Worm (Caenorhabditis elegans) whole organism, mixed stage, embryonic: Measurements from ENCODE around the gene popl-1.

Experiments used
- blmp-1 ChIP-seq: fragments of 150-350 bp; optimal IDR thresholded peaks from 2 replicates; lab custom pipeline; 2014; ENCODE audit warnings: missing biosample characterization, missing genetic modification characterization
- ceh-43 ChIP-seq: fragments of 200-800 bp; sonication (Bioruptor generic); optimal IDR thresholded peaks from 2 replicates; lab custom pipeline; 2018; ENCODE audit warnings: mild to moderate bottlenecking, missing genetic modification characterization, moderate library complexity, missing compliant biosample characterization
- ces-1 ChIP-seq: fragments of 150-350 bp; optimal IDR thresholded peaks from 2 replicates; lab custom pipeline; 2014; ENCODE audit warnings: missing biosample characterization, missing genetic modification reagents, missing genetic modification characterization
- lin-13 ChIP-seq: fragments of 150-350 bp; optimal IDR thresholded peaks from 2 replicates; lab custom pipeline; 2014; ENCODE audit warnings: missing biosample characterization, missing genetic modification characterization
- mab-5 ChIP-seq: fragments of 150-350 bp; optimal IDR thresholded peaks from 2 replicates; lab custom pipeline; 2014; ENCODE audit warnings: missing biosample characterization, missing genetic modification characterization
- nhr-12 ChIP-seq: fragments of 150-350 bp; optimal IDR thresholded peaks from 2 replicates; lab custom pipeline; 2014; ENCODE audit warnings: missing biosample characterization, missing genetic modification characterization
- nhr-76 ChIP-seq: sonication (generic microtip); optimal IDR thresholded peaks from 2 replicates; lab custom pipeline; 2017; ENCODE audit warnings: missing biosample characterization, missing genetic modification characterization
- pha-4 ChIP-seq: fragments of 150-350 bp; optimal IDR thresholded peaks from 2 replicates; lab custom pipeline; 2018; ENCODE audit warnings: missing biosample characterization, missing genetic modification reagents, missing genetic modification characterization
- unc-62 ChIP-seq: fragments of 150-350 bp; optimal IDR thresholded peaks from 2 replicates; lab custom pipeline; 2014; ENCODE audit warnings: missing biosample characterization, missing genetic modification reagents, missing genetic modification characterization
- ztf-11 ChIP-seq: fragments of 150-350 bp; optimal IDR thresholded peaks from 2 replicates; lab custom pipeline; 2014; ENCODE audit warnings: missing biosample characterization, missing genetic modification characterization

DNA sequence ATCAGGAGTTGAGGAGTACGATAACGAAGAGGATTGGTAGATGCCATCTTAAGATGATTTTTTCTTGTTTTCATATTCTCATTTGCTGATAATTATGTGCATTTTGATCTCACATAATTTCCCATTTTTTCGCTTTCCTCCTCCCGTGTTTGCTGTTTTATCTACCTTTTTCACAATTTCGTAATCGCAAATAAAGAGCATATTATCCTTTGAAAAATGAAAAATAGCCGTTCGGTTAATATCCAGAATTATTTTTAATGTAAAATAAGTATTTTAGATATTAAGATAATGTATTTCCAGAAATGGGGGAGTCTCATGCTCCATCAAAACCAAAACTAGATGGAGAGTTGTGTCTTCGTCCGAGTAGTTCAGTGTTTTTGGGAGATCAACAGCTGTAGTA, 2.2 kb upstream of the popl-1 start, which contains the start of gene vps-16:
- TF ChIP-seq nhr-12 (tag; lab: Kevin White, UChicago) (no peak), ztf-11 (tag; lab: Kevin White, UChicago) (no peak), ces-1 (GFP tag; lab: Kevin White, UChicago) (no peak), unc-62 (GFP tag; lab: Kevin White, UChicago) (no peak), ceh-43 (GFP tag; lab: Kevin White, UChicago) (no peak), pha-4 (no peak), nhr-76 (no peak), lin-13 (tag; lab: Kevin White, UChicago) (no peak), blmp-1 (tag; lab: Kevin White, UChicago) (no peak), mab-5 (tag; lab: Kevin White, UChicago) (no peak)
